Worm (Caenorhabditis elegans): ENCODE data around the gene C09G12.5.

ce11 chrIV:3440848-3441247, 38.3 kb upstream of the C09G12.5 start, which contains the start of gene grd-10:
- TF ChIP-seq pqm-1 (tag; optimal IDR thresholded peaks at IDR 0.05) (no peak), fos-1 (tag; optimal IDR thresholded peaks at IDR 0.05) (no peak)

All from whole organism, L3 larva.